Worm (Caenorhabditis elegans): ENCODE data around the gene T11F9.7.

ce11 chrV:11516141-11516591 lies 40.4 kb downstream of the T11F9.7 start, which contains the start of gene sdz-8:
- no peak for TF ChIP-seq F55B11.4 (tag; optimal IDR thresholded peaks at IDR 0.05; ENCODE audit: borderline replicate concordance, insufficient read depth)
- TF ChIP-seq xnd-1 (tag; optimal IDR thresholded peaks at IDR 0.05): no peak
- no peak for TF ChIP-seq rcor-1 (GFP tag; IDR thresholded peaks at IDR 0.05)
- no peak for TF ChIP-seq F57C9.4 (tag; optimal IDR thresholded peaks at IDR 0.05)
- no peak for TF ChIP-seq lin-40 (tag; optimal IDR thresholded peaks at IDR 0.05)
- TF ChIP-seq mel-28 (tag; optimal IDR thresholded peaks at IDR 0.05; ENCODE audit: borderline replicate concordance): no peak
- no peak for TF ChIP-seq let-526 (GFP tag; IDR thresholded peaks at IDR 0.05)
- no peak for TF ChIP-seq C17E4.6 (GFP tag; IDR thresholded peaks at IDR 0.05)
- no peak for TF ChIP-seq F49E8.2 (tag; optimal IDR thresholded peaks at IDR 0.05; ENCODE audit: insufficient read depth)
- TF ChIP-seq lsl-1 (GFP tag; optimal IDR thresholded peaks at IDR 0.05): no peak
- TF ChIP-seq him-1 (tag; optimal IDR thresholded peaks at IDR 0.05): no peak
- TF ChIP-seq nhr-179 (tag; optimal IDR thresholded peaks at IDR 0.05): no peak
- TF ChIP-seq ekl-4 (GFP tag; IDR thresholded peaks at IDR 0.05): no peak
